Fruit fly (Drosophila melanogaster) whole organism, prepupa: ENCODE results near the gene CG6118.

Experiments
- CG6276 ChIP-seq: fragments of 200-800 bp; sonication (Bioruptor generic); optimal IDR thresholded peaks from 2 replicates; lab custom pipeline; 2017; ENCODE audit warnings: missing biosample characterization, mild to moderate bottlenecking, missing genetic modification characterization
- fd59A ChIP-seq: fragments of 200-800 bp; sonication (Bioruptor generic); optimal IDR thresholded peaks from 2 replicates; lab custom pipeline; 2017; ENCODE audit warnings: missing biosample characterization, mild to moderate bottlenecking, missing genetic modification characterization, missing genetic modification reagents

DNA sequence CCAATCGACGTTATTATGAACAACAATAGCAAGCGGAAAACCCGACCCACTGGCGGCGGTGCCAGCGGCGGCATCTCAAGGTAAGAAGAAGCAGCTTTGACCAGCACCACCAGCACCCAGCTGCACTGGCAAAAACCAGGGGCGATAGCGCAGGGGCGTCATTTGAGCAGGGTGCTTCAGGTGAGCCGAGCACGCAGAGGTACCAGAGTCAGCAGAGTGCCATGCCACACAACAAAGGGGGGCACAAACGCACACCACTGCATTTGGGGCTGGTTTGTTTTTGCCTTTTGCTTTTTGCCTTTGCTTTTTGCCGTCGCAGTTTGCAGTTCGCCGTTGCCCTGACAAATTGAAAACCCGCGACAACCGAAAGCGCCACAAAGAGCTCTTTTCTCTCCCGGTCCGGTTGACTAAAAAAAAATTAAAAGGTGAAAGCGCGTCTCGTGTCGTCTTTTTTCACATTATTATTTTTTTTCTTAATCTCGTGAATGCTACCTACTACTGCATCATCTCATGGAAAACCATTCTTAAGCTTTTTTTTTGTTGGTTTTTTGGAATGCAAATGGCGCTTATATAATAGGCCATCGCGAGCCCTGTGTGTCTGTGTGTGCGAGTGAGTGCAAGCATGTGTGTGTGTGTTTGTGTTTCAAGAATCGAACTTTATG is 25.3 kb downstream of the CG6118 start:
- TF ChIP-seq CG6276 (GFP tag; lab: Kevin White, UChicago) (no peak), fd59A (no peak)
